Worm (Caenorhabditis elegans): Measurements from ENCODE around the gene T01G5.6.

DNA sequence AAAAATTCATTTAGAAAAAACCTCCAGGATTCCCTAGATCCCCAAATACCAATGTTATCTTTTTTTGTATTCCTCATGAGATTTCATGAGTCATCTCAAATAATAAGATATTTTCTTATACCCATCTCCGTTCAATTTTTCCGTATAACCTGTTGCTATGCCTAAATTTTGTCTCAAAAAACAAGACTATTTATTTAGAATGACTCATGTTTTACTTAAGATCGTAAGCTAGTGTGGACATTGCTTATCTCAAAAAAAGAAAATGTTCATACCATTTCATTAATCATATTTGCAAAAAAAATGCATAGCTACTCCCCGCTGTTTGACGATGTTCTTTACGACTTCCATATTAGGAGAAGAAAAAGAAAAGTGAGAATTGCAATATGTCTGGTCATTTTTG, 26.4 kb upstream of the T01G5.6 start, which contains the start of gene K08F9.3:
- TF ChIP-seq ceh-43 (GFP tag; optimal IDR thresholded peaks at IDR 0.05): no peak
- no peak for TF ChIP-seq lsy-2 (tag; optimal IDR thresholded peaks at IDR 0.05)
- TF ChIP-seq ham-2 (GFP tag; optimal IDR thresholded peaks at IDR 0.05): no peak
- no peak for TF ChIP-seq sptf-1 (tag; optimal IDR thresholded peaks at IDR 0.05)
- TF ChIP-seq snpc-4 (tag; optimal IDR thresholded peaks at IDR 0.05): no peak
- TF ChIP-seq blmp-1 (tag; optimal IDR thresholded peaks at IDR 0.05): no peak
- TF ChIP-seq ces-1 (GFP tag; optimal IDR thresholded peaks at IDR 0.05): no peak
- TF ChIP-seq ztf-11 (tag; optimal IDR thresholded peaks at IDR 0.05): no peak
- no peak for TF ChIP-seq unc-39 (tag; optimal IDR thresholded peaks at IDR 0.05)
- TF ChIP-seq bed-3 (GFP tag; optimal IDR thresholded peaks at IDR 0.05): no peak
